Fruit fly (Drosophila melanogaster): ENCODE data around the gene CG43732.

CG43732 gene

DNA sequence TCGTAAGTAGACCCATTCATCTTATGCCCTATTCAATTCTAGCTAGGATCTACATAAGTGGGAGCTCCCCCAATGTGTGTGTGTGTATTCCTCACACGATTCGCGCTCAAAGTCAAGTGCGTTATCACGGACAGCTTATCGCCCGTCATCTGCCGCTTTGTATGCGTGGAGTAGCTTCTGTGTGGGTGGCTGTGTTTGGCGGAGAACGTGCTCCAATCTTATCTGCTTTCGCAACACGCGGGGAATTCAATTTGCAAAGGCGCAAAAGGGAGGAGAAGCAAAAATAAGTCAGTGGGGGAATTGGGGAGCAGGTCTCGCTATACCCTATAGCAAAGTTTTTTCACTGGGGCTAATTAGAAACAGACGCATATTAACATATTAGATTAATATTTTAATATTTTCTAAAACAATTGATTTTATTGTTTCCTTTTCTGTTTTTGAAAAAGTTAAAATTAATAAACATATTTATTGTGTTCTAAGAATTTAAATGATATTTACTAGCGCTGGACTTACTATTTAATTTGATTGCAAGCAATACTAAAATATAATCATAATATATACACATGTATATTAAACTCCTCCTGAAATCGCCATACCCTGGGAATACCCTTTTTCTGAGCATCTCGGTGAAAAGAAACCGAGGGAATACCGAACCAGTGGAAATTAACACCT lies 35.3 kb downstream of the CG43732 start (continued):
- TF ChIP-seq gt (GFP tag; IDR thresholded peaks at IDR 0.05) (no peak), Atf6 (GFP tag; IDR thresholded peaks at IDR 0.05) (0 out of 2 replicates have a peak, but pooled peaks have one; percentile 28), CG4404 (GFP tag; IDR thresholded peaks at IDR 0.05) (no peak), dysf (GFP tag; IDR thresholded peaks at IDR 0.05) (peak; percentile 63), grn (GFP tag; optimal IDR thresholded peaks at IDR 0.05) (peak; percentile 71), CG10147 (GFP tag; optimal IDR thresholded peaks at IDR 0.05) (peak; percentile 53), CG8281 (tag; optimal IDR thresholded peaks at IDR 0.05) (no peak), CG32532 (GFP tag; IDR thresholded peaks at IDR 0.05) (no peak; the same call in none of the 2 replicates), schlank (tag; optimal IDR thresholded peaks at IDR 0.05) (no peak), CG7987 (GFP tag; optimal IDR thresholded peaks at IDR 0.05) (no peak), Pdp1 (GFP tag; optimal IDR thresholded peaks at IDR 0.05) (no peak), E2f2 (GFP tag; IDR thresholded peaks at IDR 0.05) (no peak), vvl (GFP tag; IDR thresholded peaks at IDR 0.05) (0 out of 2 replicates have a peak, but pooled peaks have one; percentile 16), Dll (GFP tag; IDR thresholded peaks at IDR 0.05; ENCODE audit: partially characterized antibody) (no peak), aop (GFP tag; IDR thresholded peaks at IDR 0.05) (no peak), CG5245 (GFP tag; optimal IDR thresholded peaks at IDR 0.05) (no peak), CG11695 (GFP tag; IDR thresholded peaks at IDR 0.05) (no peak), klu (GFP tag; IDR thresholded peaks at IDR 0.05) (peak; percentile 45; the same call in 1 of the 2 replicates), CG12744 (GFP tag; optimal IDR thresholded peaks at IDR 0.05) (no peak), az2 (GFP tag; optimal IDR thresholded peaks at IDR 0.05) (no peak), ind (GFP tag; optimal IDR thresholded peaks at IDR 0.05) (peak; percentile 38), MBD-R2 (GFP tag; IDR thresholded peaks at IDR 0.05) (no peak; the same call in 1 of the 2 replicates), CG34224 (GFP tag; IDR thresholded peaks at IDR 0.05; ENCODE audit: partially characterized antibody) (no peak), Scr (GFP tag; IDR thresholded peaks at IDR 0.05; ENCODE audit: partially characterized antibody) (no peak), Hr51 (GFP tag; optimal IDR thresholded peaks at IDR 0.05) (peak in 1 of 2 experiments; percentile 36), fu2 (GFP tag; optimal IDR thresholded peaks at IDR 0.05) (no peak), CG14014 (GFP tag; IDR thresholded peaks at IDR 0.05) (no peak), CG11560 (tag; IDR thresholded peaks at IDR 0.05) (no peak), repo (GFP tag; optimal IDR thresholded peaks at IDR 0.05) (no peak), CG4424 (GFP tag; optimal IDR thresholded peaks at IDR 0.05) (peak; percentile 18), emc (GFP tag; optimal IDR thresholded peaks at IDR 0.05) (no peak), CG2678 (tag; optimal IDR thresholded peaks at IDR 0.05) (peak; percentile 78), pho (GFP tag; optimal IDR thresholded peaks at IDR 0.05) (no peak), CG8478 (optimal IDR thresholded peaks at IDR 0.05) (no peak), sens (GFP tag) (no peak), pb (GFP tag; optimal IDR thresholded peaks at IDR 0.05) (no peak), ro (GFP tag; IDR thresholded peaks at IDR 0.05) (no peak), CG1602 (GFP tag; optimal IDR thresholded peaks at IDR 0.05) (peak; percentile 7), CG32772 (GFP tag; IDR thresholded peaks at IDR 0.05) (no peak), mld (GFP tag; IDR thresholded peaks at IDR 0.05; ENCODE audit: partially characterized antibody) (no peak), CG9215 (GFP tag; IDR thresholded peaks at IDR 0.05) (peak; percentile 45; the same call in 1 of the 2 replicates), pum (GFP tag; optimal IDR thresholded peaks at IDR 0.05) (no peak), sna (GFP tag; IDR thresholded peaks at IDR 0.05; ENCODE audit: partially characterized antibody) (no peak), pros (GFP tag; optimal IDR thresholded peaks at IDR 0.05) (no peak), TFAM (GFP tag; optimal IDR thresholded peaks at IDR 0.05) (no peak), H15 (GFP tag; IDR thresholded peaks at IDR 0.05) (no peak), MESR4 (GFP tag; optimal IDR thresholded peaks at IDR 0.05) (no peak), Dfd (GFP tag; optimal IDR thresholded peaks at IDR 0.05) (no peak), inv (GFP tag; IDR thresholded peaks at IDR 0.05; ENCODE audit: partially characterized antibody) (no peak), CG7357 (GFP tag; IDR thresholded peaks at IDR 0.05) (no peak), tgo (GFP tag; IDR thresholded peaks at IDR 0.05) (peak; percentile 18; the same call in 1 of the 3 replicates)
